Worm (Caenorhabditis elegans) whole organism, L2 larva: ENCODE results near the gene acp-6.

Source experiments
- C34F6.9 ChIP-seq: fragments of 150-350 bp; optimal IDR thresholded peaks from 2 replicates; lab custom pipeline; 2014; ENCODE audit warnings: missing biosample characterization, missing genetic modification characterization
- F13H6.1 ChIP-seq: sonication (generic microtip); optimal IDR thresholded peaks from 2 replicates; lab custom pipeline; 2016; ENCODE audit warnings: missing genetic modification characterization, missing compliant biosample characterization
- ZK546.5 ChIP-seq: sonication (generic microtip); optimal IDR thresholded peaks from 2 replicates; lab custom pipeline; 2017; ENCODE audit warnings: missing biosample characterization, missing genetic modification characterization
- aly-2 ChIP-seq: fragments of 150-350 bp; optimal IDR thresholded peaks from 2 replicates; lab custom pipeline; 2014; ENCODE audit warnings: missing biosample characterization, missing genetic modification characterization
- ama-1 ChIP-seq: fragments of 150-350 bp; optimal IDR thresholded peaks from 2 replicates; lab custom pipeline; 2018; ENCODE audit warnings: inconsistent platforms
- blmp-1 ChIP-seq: sonication (generic microtip); optimal IDR thresholded peaks from 2 replicates; lab custom pipeline; 2017; ENCODE audit warnings: missing genetic modification characterization, mild to moderate bottlenecking, missing compliant biosample characterization, antibody characterized with exemption, moderate library complexity; ENCODE audit not compliant: insufficient read depth
- ceh-16 ChIP-seq: fragments of 150-350 bp; optimal IDR thresholded peaks from 2 replicates; lab custom pipeline; 2014; ENCODE audit warnings: missing biosample characterization, missing genetic modification characterization
- ceh-82 ChIP-seq: fragments of 150-350 bp; optimal IDR thresholded peaks from 2 replicates; lab custom pipeline; 2014; ENCODE audit warnings: missing biosample characterization, missing genetic modification characterization
- dmd-4 ChIP-seq: sonication (generic microtip); optimal IDR thresholded peaks from 2 replicates; lab custom pipeline; 2017; ENCODE audit warnings: missing biosample characterization, missing genetic modification characterization
- egl-27 ChIP-seq: sonication (generic microtip); optimal IDR thresholded peaks from 3 replicates; lab custom pipeline; 2017; ENCODE audit warnings: missing biosample characterization, missing genetic modification reagents, missing genetic modification characterization
- elt-1 ChIP-seq: fragments of 150-350 bp; optimal IDR thresholded peaks from 2 replicates; lab custom pipeline; 2014; ENCODE audit warnings: missing biosample characterization, missing genetic modification characterization
- elt-3 ChIP-seq: sonication (generic microtip); optimal IDR thresholded peaks from 2 replicates; lab custom pipeline; 2017; ENCODE audit warnings: missing biosample characterization, missing genetic modification characterization
- gmeb-1 ChIP-seq: fragments of 150-350 bp; optimal IDR thresholded peaks from 2 replicates; lab custom pipeline; 2014; ENCODE audit warnings: missing biosample characterization, missing genetic modification characterization
- lin-13 ChIP-seq: fragments of 150-350 bp; optimal IDR thresholded peaks from 2 replicates; lab custom pipeline; 2014; ENCODE audit warnings: missing biosample characterization, missing genetic modification reagents, missing genetic modification characterization
- lin-39 ChIP-seq: fragments of 150-350 bp; optimal IDR thresholded peaks from 2 replicates; lab custom pipeline; 2014; ENCODE audit warnings: missing biosample characterization, missing genetic modification reagents, missing genetic modification characterization
- mbf-1 ChIP-seq: sonication (generic microtip); optimal IDR thresholded peaks from 2 replicates; lab custom pipeline; 2017; ENCODE audit warnings: missing biosample characterization, missing genetic modification characterization
- mdl-1 ChIP-seq, 2 experiments: fragments of 150-350 bp in 1 of 2; sonication (generic microtip) in 1 of 2; optimal IDR thresholded peaks; 2 replicates each; lab custom pipeline; 2017; ENCODE audit warnings: missing biosample characterization in 2 of 2, missing genetic modification characterization in 2 of 2
- nhr-10 ChIP-seq: sonication (generic microtip); optimal IDR thresholded peaks from 2 replicates; lab custom pipeline; 2017; ENCODE audit warnings: missing biosample characterization, missing genetic modification characterization
- nhr-21 ChIP-seq: fragments of 150-350 bp; optimal IDR thresholded peaks from 2 replicates; lab custom pipeline; 2014; ENCODE audit warnings: missing biosample characterization, missing genetic modification characterization
- nhr-23 ChIP-seq: fragments of 150-350 bp; optimal IDR thresholded peaks from 2 replicates; lab custom pipeline; 2014; ENCODE audit warnings: missing biosample characterization, missing genetic modification reagents, missing genetic modification characterization
- nhr-237 ChIP-seq: fragments of 150-350 bp; optimal IDR thresholded peaks from 2 replicates; lab custom pipeline; 2014; ENCODE audit warnings: missing biosample characterization, missing genetic modification characterization
- nhr-25 ChIP-seq: fragments of 150-350 bp; sonication (generic microtip); optimal IDR thresholded peaks from 3 replicates; lab custom pipeline; 2014; ENCODE audit warnings: missing biosample characterization, missing genetic modification characterization
- nhr-6 ChIP-seq: fragments of 150-350 bp; optimal IDR thresholded peaks from 2 replicates; lab custom pipeline; 2014; ENCODE audit warnings: missing biosample characterization, missing genetic modification characterization
- skn-1 ChIP-seq: sonication (generic microtip); optimal IDR thresholded peaks from 2 replicates; lab custom pipeline; 2017; ENCODE audit warnings: missing biosample characterization, missing genetic modification characterization
- sma-3 ChIP-seq: sonication (generic microtip); optimal IDR thresholded peaks from 2 replicates; lab custom pipeline; 2016; ENCODE audit warnings: missing genetic modification reagents, missing genetic modification characterization, missing compliant biosample characterization
- sma-9 ChIP-seq, 2 experiments: fragments of 150-350 bp in 1 of 2; sonication (generic microtip) in 1 of 2; optimal IDR thresholded peaks; 2 replicates each; lab custom pipeline; 2014 to 2016; ENCODE audit warnings: missing genetic modification characterization in 2 of 2, mild to moderate bottlenecking in 1 of 2, missing biosample characterization in 1 of 2, missing compliant biosample characterization in 1 of 2, missing genetic modification reagents in 1 of 2, moderate library complexity in 1 of 2
- snpc-4 ChIP-seq: fragments of 150-350 bp; optimal IDR thresholded peaks from 2 replicates; lab custom pipeline; 2014; ENCODE audit warnings: missing biosample characterization, missing genetic modification characterization
- unc-39 ChIP-seq: fragments of 150-350 bp; optimal IDR thresholded peaks from 2 replicates; lab custom pipeline; 2014; ENCODE audit warnings: missing biosample characterization, missing genetic modification characterization
- unc-62 ChIP-seq: fragments of 150-350 bp; optimal IDR thresholded peaks from 2 replicates; lab custom pipeline; 2014; ENCODE audit warnings: missing biosample characterization, missing genetic modification reagents, missing genetic modification characterization
- zag-1 ChIP-seq: fragments of 150-350 bp; optimal IDR thresholded peaks from 2 replicates; lab custom pipeline; 2014; ENCODE audit warnings: missing biosample characterization, missing genetic modification characterization
- ztf-1 ChIP-seq: fragments of 200-800 bp; sonication (Bioruptor generic); conservative IDR thresholded peaks from 2 replicates; pipeline ENCODE4 v1.3.6; 2022; ENCODE audit warnings: missing genetic modification characterization, missing compliant biosample characterization
- ztf-11 ChIP-seq: sonication (generic microtip); optimal IDR thresholded peaks from 2 replicates; lab custom pipeline; 2017; ENCODE audit warnings: missing biosample characterization, missing genetic modification characterization

Gene acp-6

DNA sequence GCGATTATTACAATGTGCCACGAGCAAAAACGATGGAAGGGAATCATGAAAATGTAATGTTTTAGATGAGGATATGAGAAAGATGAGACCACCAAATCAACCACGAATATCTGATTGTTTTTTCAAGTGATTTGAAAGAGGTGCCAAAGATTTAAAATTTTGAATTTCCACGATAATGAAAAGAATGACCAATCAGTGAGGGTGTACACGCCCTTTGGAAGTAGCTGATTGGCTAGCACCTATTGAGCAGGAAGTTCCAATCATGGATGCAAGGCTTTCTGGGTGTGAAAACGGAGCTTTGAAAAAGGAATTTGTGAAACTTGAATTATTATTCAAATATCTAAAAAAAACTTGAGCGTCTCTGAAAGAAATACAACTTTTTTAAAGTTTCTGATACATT, 34.4 kb downstream of the acp-6 start:
- no peak for TF ChIP-seq sma-9 (GFP tag; optimal IDR thresholded peaks at IDR 0.05; lab: Kevin White, UChicago)
- TF ChIP-seq sma-9 (tag; optimal IDR thresholded peaks at IDR 0.05; lab: Kevin White, UChicago), result no peak
- no peak for TF ChIP-seq ceh-16 (tag; lab: Kevin White, UChicago)
- TF ChIP-seq lin-39, result no peak
- no peak for TF ChIP-seq ZK546.5 (tag; lab: Kevin White, UChicago)
- no peak for TF ChIP-seq elt-3 (tag; lab: Kevin White, UChicago)
- TF ChIP-seq nhr-6 (tag; lab: Kevin White, UChicago), result no peak
- TF ChIP-seq nhr-10 (tag; lab: Kevin White, UChicago), result no peak
- TF ChIP-seq ama-1, result no peak
- no peak for TF ChIP-seq dmd-4
- TF ChIP-seq nhr-23 (tag; lab: Kevin White, UChicago), result no peak
- TF ChIP-seq mbf-1 (tag; lab: Kevin White, UChicago), result no peak

DNA sequence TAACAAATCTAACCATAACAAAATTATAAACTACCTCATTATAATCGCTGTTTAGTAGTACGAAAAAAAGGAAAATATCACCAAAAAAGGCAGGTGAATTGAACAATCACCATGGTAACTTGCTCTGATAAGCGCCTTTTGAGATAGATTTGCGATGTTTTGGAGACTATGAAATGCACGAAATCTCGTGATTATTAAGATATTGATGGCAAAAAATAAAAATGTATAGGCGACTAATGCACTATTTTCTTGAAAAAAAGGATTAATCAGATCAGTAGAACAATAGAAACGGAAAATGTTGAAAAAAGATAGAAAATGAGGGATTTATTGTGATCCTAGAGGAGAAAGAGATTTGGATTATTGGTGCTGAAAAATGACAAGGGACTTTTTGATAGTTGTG, 37.4 kb downstream of the acp-6 start:
- TF ChIP-seq lin-39 (no peak), ztf-11 (tag; lab: Kevin White, UChicago) (no peak), aly-2 (tag; lab: Kevin White, UChicago) (no peak), ama-1 (no peak), skn-1 (no peak), nhr-6 (tag; lab: Kevin White, UChicago) (no peak), unc-62 (GFP tag; lab: Kevin White, UChicago) (no peak), mdl-1 (tag; optimal IDR thresholded peaks at IDR 0.05; lab: Kevin White, UChicago) (no peak), unc-39 (tag; lab: Kevin White, UChicago) (no peak), snpc-4 (no peak), sma-3 (GFP tag; lab: Kevin White, UChicago) (no peak), ztf-1 (GFP tag; lab: Robert Waterston, UW) (no peak), egl-27 (tag; lab: Kevin White, UChicago) (no peak)

DNA sequence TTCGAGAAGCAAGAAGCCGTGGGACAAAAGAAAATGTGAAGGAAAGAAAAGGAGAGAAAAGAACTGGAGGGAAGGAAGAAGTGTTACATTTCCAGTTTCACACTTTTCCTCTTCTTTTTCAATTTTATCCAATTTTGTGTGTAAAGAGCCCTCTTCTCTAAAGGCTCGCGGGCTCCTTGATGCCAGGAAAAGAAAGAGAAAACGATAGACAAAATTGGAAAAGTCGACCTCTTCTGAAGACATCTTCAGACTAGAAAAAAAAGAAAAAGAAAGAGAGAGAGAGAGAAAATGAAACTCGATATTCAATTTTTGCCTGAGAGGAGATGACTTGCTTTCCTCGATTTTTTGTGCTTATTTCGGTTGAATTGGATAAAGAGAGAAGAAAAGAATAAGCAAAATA, 40.9 kb downstream of the acp-6 start:
- no peak for TF ChIP-seq blmp-1 (tag; lab: Kevin White, UChicago)
- no peak for TF ChIP-seq ceh-16 (tag; lab: Kevin White, UChicago)
- TF ChIP-seq unc-62 (GFP tag; lab: Kevin White, UChicago), result no peak
- no peak for TF ChIP-seq nhr-25 (tag; lab: Kevin White, UChicago)
- TF ChIP-seq ceh-82 (tag; lab: Kevin White, UChicago), result no peak

DNA sequence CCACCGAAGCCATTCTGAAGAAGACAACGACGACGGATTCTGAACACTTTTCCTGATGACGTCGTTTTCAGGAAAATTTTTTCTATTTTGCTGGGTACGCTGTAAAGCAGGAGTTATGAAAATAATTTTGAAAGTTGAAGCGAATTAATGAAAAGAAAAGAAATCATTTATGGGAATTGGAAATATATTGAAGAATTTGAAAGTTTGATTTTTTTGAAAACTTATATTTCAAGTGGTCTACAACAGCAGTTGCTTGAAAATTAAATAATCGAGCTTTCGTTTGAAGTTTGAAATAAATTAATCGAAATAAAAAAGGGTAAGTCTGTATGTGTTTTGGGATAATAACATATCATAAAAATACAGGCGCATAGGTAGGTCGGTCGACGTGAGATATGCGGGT, 42.0 kb downstream of the acp-6 start, which contains the start of gene shl-1:
Gene shl-1, minus strand, starts transcription at position 101 of the 400 bp plus-strand sequence.
- no peak for TF ChIP-seq sma-3 (GFP tag; lab: Kevin White, UChicago)
- TF ChIP-seq, all 48 proteins: peak for 0

- TF ChIP-seq blmp-1 (tag; lab: Kevin White, UChicago) (no peak), nhr-237 (tag; lab: Kevin White, UChicago) (no peak), elt-3 (tag; lab: Kevin White, UChicago) (no peak), F13H6.1 (tag; lab: Kevin White, UChicago) (no peak), nhr-23 (tag; lab: Kevin White, UChicago) (no peak), aly-2 (tag; lab: Kevin White, UChicago) (no peak), C34F6.9 (tag; lab: Kevin White, UChicago) (no peak), elt-1 (tag; lab: Kevin White, UChicago) (no peak), zag-1 (tag; lab: Kevin White, UChicago) (no peak), nhr-21 (tag; lab: Kevin White, UChicago) (no peak), lin-13 (no peak), gmeb-1 (tag; lab: Kevin White, UChicago) (no peak), unc-39 (tag; lab: Kevin White, UChicago) (no peak), ceh-16 (tag; lab: Kevin White, UChicago) (no peak)
Observed at ce11 chrIV:6378398-6378797, 47.5 kb downstream of the acp-6 start.
